Worm (Caenorhabditis elegans): ENCODE measurements around the gene haf-7.

The haf-7 gene

ce11 chrV:14806204-14806737 lies 33.2 kb downstream of the haf-7 start:
- TF ChIP-seq lin-39 (tag; optimal IDR thresholded peaks at IDR 0.05): no peak
- TF ChIP-seq ztf-11 (tag; optimal IDR thresholded peaks at IDR 0.05): no peak
- TF ChIP-seq ceh-82 (tag; optimal IDR thresholded peaks at IDR 0.05): no peak
- peak; percentile 16 for TF ChIP-seq nhr-25 (tag; optimal IDR thresholded peaks at IDR 0.05)
- TF ChIP-seq lin-13 (GFP tag; optimal IDR thresholded peaks at IDR 0.05): no peak
- no peak for TF ChIP-seq blmp-1 (tag; optimal IDR thresholded peaks at IDR 0.05; ENCODE audit: insufficient read depth)
- no peak for TF ChIP-seq dmd-4 (tag; optimal IDR thresholded peaks at IDR 0.05)
- no peak for TF ChIP-seq C34F6.9 (tag; optimal IDR thresholded peaks at IDR 0.05)
- TF ChIP-seq ama-1 (optimal IDR thresholded peaks at IDR 0.05): no peak
- peak; percentile 25 for TF ChIP-seq sma-9 (GFP tag; optimal IDR thresholded peaks at IDR 0.05)
- TF ChIP-seq sma-9 (tag; optimal IDR thresholded peaks at IDR 0.05): no peak
- TF ChIP-seq aly-2 (tag; optimal IDR thresholded peaks at IDR 0.05): no peak

ce11 chrV:14813566-14813965 lies 40.5 kb downstream of the haf-7 start:
- TF ChIP-seq lsy-2 (tag; optimal IDR thresholded peaks at IDR 0.05): peak in 1 of 2 experiments; percentile 65
- no peak for TF ChIP-seq lin-39 (tag; optimal IDR thresholded peaks at IDR 0.05)

- TF ChIP-seq nhr-25 (tag; optimal IDR thresholded peaks at IDR 0.05): no peak
- TF ChIP-seq unc-39 (tag; optimal IDR thresholded peaks at IDR 0.05): no peak
- TF ChIP-seq egl-27 (tag; optimal IDR thresholded peaks at IDR 0.05): no peak
- TF ChIP-seq lin-39 (tag; optimal IDR thresholded peaks at IDR 0.05): no peak
- TF ChIP-seq gmeb-1 (tag; optimal IDR thresholded peaks at IDR 0.05): no peak
- no peak for TF ChIP-seq zag-1 (tag; optimal IDR thresholded peaks at IDR 0.05)
- TF ChIP-seq R02D3.7 (tag; optimal IDR thresholded peaks at IDR 0.05): no peak
- no peak for TF ChIP-seq ztf-1 (GFP tag; conservative IDR thresholded peaks at IDR 0.05)
- TF ChIP-seq lin-11 (tag; optimal IDR thresholded peaks at IDR 0.05): no peak
- TF ChIP-seq skn-1 (tag; optimal IDR thresholded peaks at IDR 0.05): no peak
- TF ChIP-seq ceh-82 (tag; optimal IDR thresholded peaks at IDR 0.05): no peak
- TF ChIP-seq C34F6.9 (tag; optimal IDR thresholded peaks at IDR 0.05): no peak
- TF ChIP-seq Y55F3AM.14 (GFP tag; optimal IDR thresholded peaks at IDR 0.05): no peak
- TF ChIP-seq unc-55 (GFP tag; optimal IDR thresholded peaks at IDR 0.05): no peak
- TF ChIP-seq sma-3 (GFP tag; optimal IDR thresholded peaks at IDR 0.05): no peak
- TF ChIP-seq crh-2 (tag; optimal IDR thresholded peaks at IDR 0.05): no peak
- TF ChIP-seq sma-9 (GFP tag; optimal IDR thresholded peaks at IDR 0.05): no peak
- no peak for TF ChIP-seq sma-9 (tag; optimal IDR thresholded peaks at IDR 0.05)
Observed at ce11 chrV:14815500-14815899, 42.4 kb downstream of the haf-7 start, which contains the start of gene rin-1. Gene rin-1, minus strand, starts transcription at chrV:14815600.

- no peak for TF ChIP-seq mbf-1 (tag; optimal IDR thresholded peaks at IDR 0.05)
- no peak for TF ChIP-seq nhr-21 (tag; optimal IDR thresholded peaks at IDR 0.05)
- TF ChIP-seq nhr-129 (tag; optimal IDR thresholded peaks at IDR 0.05): peak; percentile 46
- no peak for TF ChIP-seq blmp-1 (tag; optimal IDR thresholded peaks at IDR 0.05; ENCODE audit: insufficient read depth)
- TF ChIP-seq nhr-25 (tag; optimal IDR thresholded peaks at IDR 0.05): no peak
- no peak for TF ChIP-seq nhr-23 (tag; optimal IDR thresholded peaks at IDR 0.05)
- TF ChIP-seq ZK546.5 (tag; optimal IDR thresholded peaks at IDR 0.05): no peak
- TF ChIP-seq lin-39 (tag; optimal IDR thresholded peaks at IDR 0.05): no peak
- TF ChIP-seq sma-9 (GFP tag; optimal IDR thresholded peaks at IDR 0.05): peak; percentile 41
- TF ChIP-seq sma-9 (tag; optimal IDR thresholded peaks at IDR 0.05): no peak
- no peak for TF ChIP-seq R02D3.7 (tag; optimal IDR thresholded peaks at IDR 0.05)
- TF ChIP-seq C34F6.9 (tag; optimal IDR thresholded peaks at IDR 0.05): peak; percentile 17
Observed at ce11 chrV:14820314-14820713, 47.3 kb downstream of the haf-7 start.

ce11 chrV:14821553-14821952 lies 48.5 kb downstream of the haf-7 start, which contains the start of gene W06A7.2:
Gene W06A7.2, plus strand, starts transcription at chrV:14821853.
- TF ChIP-seq crh-2 (tag; optimal IDR thresholded peaks at IDR 0.05): no peak

- no peak for TF ChIP-seq alr-1 (tag; optimal IDR thresholded peaks at IDR 0.05)
- TF ChIP-seq nhr-237 (tag; optimal IDR thresholded peaks at IDR 0.05): no peak
- TF ChIP-seq snpc-4 (tag; optimal IDR thresholded peaks at IDR 0.05): no peak
- no peak for TF ChIP-seq F13H6.1 (tag; optimal IDR thresholded peaks at IDR 0.05)
- no peak for TF ChIP-seq ceh-16 (tag; optimal IDR thresholded peaks at IDR 0.05)
Observed at ce11 chrV:14824124-14824523, 51.1 kb downstream of the haf-7 start, which contains the start of gene W06A7.4. Gene W06A7.4, plus strand, starts transcription at chrV:14824424.

All from whole organism, L2 larva.